Worm (Caenorhabditis elegans) whole organism, young adult: Measurements from ENCODE around the gene clec-246.
"Not testable (repeated sequence)": the region's sequence is repeated elsewhere in the genome, so short reads cannot be mapped to it uniquely, and the experiment has no call there.

Experiments
- F52B5.7 ChIP-seq: sonication (generic microtip); optimal IDR thresholded peaks from 2 replicates; lab custom pipeline; 2016; ENCODE audit warnings: mild to moderate bottlenecking, missing genetic modification characterization, missing compliant biosample characterization
- T07F8.4 ChIP-seq: sonication (generic microtip); optimal IDR thresholded peaks from 2 replicates; lab custom pipeline; 2016; ENCODE audit warnings: mild to moderate bottlenecking, missing genetic modification characterization, moderate library complexity, missing compliant biosample characterization
- Y56A3A.18 ChIP-seq: fragments of 200-800 bp; sonication (Bioruptor generic); IDR thresholded peaks from 2 replicates; pipeline ENCODE4 v1.3.6; 2022; ENCODE audit warnings: missing genetic modification reagents, missing genetic modification characterization, missing compliant biosample characterization
- Y79H2A.3 ChIP-seq: fragments of 200-800 bp; sonication (Bioruptor generic); conservative IDR thresholded peaks from 2 replicates; pipeline ENCODE4 v1.3.6; 2022; ENCODE audit warnings: missing genetic modification reagents, missing genetic modification characterization, missing compliant biosample characterization
- Y95B8A.8 ChIP-seq: fragments of 200-800 bp; sonication (Bioruptor generic); IDR thresholded peaks from 2 replicates; pipeline ENCODE4 v1.3.6; 2022; ENCODE audit warnings: missing genetic modification reagents, missing genetic modification characterization, missing compliant biosample characterization
- attf-5 ChIP-seq: fragments of 200-800 bp; sonication (Bioruptor generic); optimal IDR thresholded peaks from 2 replicates; lab custom pipeline; 2018; ENCODE audit warnings: mild to moderate bottlenecking, missing genetic modification characterization, missing compliant biosample characterization
- ccch-3 ChIP-seq: fragments of 200-800 bp; sonication (Bioruptor generic); optimal IDR thresholded peaks from 2 replicates; lab custom pipeline; 2018; ENCODE audit warnings: mild to moderate bottlenecking, missing genetic modification characterization, missing compliant biosample characterization
- mcd-1 ChIP-seq: fragments of 200-800 bp; sonication (Bioruptor generic); IDR thresholded peaks from 2 replicates; pipeline ENCODE4 v1.3.6; 2022; ENCODE audit warnings: missing genetic modification reagents, missing genetic modification characterization, missing compliant biosample characterization
- sea-2 ChIP-seq: fragments of 200-800 bp; sonication (Bioruptor generic); IDR thresholded peaks from 2 replicates; pipeline ENCODE4 v1.3.6; 2022; ENCODE audit warnings: missing genetic modification characterization, missing compliant biosample characterization
- tbp1 ChIP-seq: fragments of 200-800 bp; sonication (Bioruptor generic); optimal IDR thresholded peaks from 2 replicates; lab custom pipeline; 2018; ENCODE audit warnings: mild to moderate bottlenecking, missing genetic modification characterization, missing compliant biosample characterization
- tbx-9 ChIP-seq: sonication (generic microtip); optimal IDR thresholded peaks from 2 replicates; lab custom pipeline; 2016; ENCODE audit warnings: borderline replicate concordance, missing genetic modification characterization, inconsistent platforms, missing compliant biosample characterization
- unc-62 ChIP-seq: fragments of 150-350 bp; optimal IDR thresholded peaks from 2 replicates; lab custom pipeline; 2014; ENCODE audit warnings: missing biosample characterization, missing genetic modification reagents, missing genetic modification characterization
- zfh-2 ChIP-seq: fragments of 200-800 bp; sonication (Bioruptor generic); conservative IDR thresholded peaks from 2 replicates; pipeline ENCODE4 v1.3.6; 2022; ENCODE audit warnings: missing genetic modification reagents, missing genetic modification characterization, missing compliant biosample characterization

Gene clec-246

DNA sequence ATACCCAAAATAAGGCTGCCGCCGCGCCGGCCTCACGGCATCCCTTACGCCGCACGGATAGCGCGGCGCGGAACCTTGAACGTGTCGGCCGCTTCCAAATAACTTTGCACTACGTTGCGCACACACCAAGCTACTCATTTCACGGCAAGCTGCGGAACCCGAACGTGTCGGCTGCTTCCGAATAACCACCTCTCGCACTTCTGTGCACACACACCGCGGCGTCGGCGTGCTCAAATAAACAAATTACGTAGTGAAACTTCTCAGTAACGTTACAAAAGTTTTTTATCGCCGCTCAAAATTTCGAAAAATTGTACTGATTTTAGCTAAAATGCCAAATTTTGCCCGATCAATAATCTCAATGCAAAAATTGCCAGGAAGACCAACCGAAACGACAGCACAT lies 23.6 kb downstream of the clec-246 start:
- no peak for TF ChIP-seq mcd-1 (GFP tag; lab: Robert Waterston, UW)
- 0 out of 2 replicates have a peak, but pooled peaks have one; percentile 54 for TF ChIP-seq zfh-2 (GFP tag; lab: Robert Waterston, UW)

DNA sequence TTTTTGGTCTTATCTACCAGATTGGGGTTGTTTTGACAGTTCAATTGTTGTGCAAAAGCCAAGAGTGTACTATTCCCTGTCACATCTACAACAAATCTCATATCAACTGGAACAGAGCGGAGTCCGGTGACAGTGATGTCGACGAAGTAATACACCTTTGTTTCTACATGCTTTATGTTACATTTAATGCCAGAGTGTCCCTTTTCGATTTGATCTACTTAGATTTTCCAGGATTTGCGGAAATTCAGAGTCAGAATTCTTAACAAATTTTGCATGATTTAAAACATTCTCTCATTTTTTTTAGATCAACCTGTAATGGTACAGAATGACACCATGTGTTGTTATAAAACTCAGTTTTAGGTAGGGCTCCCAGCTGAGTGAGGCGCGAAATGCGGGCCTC lies 26.9 kb downstream of the clec-246 start, which contains the start of gene F16H6.8:
Gene F16H6.8 (minus strand): TSS at position 101 of the 400 bp plus-strand sequence.
- not testable (repeated sequence) for TF ChIP-seq sea-2 (GFP tag; lab: Robert Waterston, UW); attf-5 (GFP tag; lab: Kevin White, UChicago); tbp1 (GFP tag; lab: Kevin White, UChicago)

DNA sequence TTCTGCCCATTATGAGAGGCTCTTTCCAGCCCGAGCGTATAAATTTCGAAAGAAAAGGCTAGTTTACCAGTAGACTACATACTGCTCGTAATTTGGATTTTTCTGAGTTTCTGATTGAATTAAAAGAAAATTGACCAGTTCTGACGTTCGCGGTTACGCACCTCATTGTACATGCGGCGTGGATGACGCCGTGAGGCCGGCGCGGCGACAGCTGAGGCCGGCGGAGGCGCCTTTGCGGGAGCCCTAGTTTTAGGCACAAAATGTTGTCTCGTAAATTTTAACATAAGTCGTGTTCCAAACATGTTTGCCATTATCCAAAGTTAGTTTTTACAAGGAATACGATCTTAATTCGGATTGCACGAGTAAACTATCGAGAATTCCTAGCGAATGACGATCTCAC lies 27.5 kb downstream of the clec-246 start, which contains the start of gene F16H6.9:
Gene F16H6.9 (plus strand): TSS at position 301 of the 400 bp plus-strand sequence.
- TF ChIP-seq T07F8.4 (tag; lab: Kevin White, UChicago); Y79H2A.3 (GFP tag; lab: Robert Waterston, UW); unc-62 (GFP tag; lab: Kevin White, UChicago): not testable (repeated sequence)
- TF ChIP-seq, all 124 proteins: peak for 0; not testable (repeated sequence) for 124

DNA sequence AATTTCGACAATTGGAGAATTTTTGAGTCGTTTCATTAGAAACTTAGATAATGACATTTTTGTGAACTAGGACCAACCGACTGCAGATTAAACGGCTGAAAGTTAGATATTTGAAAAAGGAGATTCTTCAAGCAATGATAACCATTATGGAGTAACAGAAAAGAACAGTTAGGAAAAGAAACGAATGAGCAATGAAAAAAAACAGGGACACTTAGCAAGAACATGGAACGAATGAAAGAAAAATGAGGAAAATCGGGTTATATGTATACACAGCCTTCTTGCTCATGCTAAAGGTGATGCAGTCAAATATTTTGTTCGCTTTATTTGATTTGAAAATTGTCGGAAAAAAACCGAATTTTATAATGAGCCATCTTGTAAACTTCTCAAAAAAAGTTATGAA lies 35.1 kb downstream of the clec-246 start, which contains the start of gene F16H6.10:
Gene F16H6.10 (minus strand): TSS at position 101 of the 400 bp plus-strand sequence.
- TF ChIP-seq mcd-1 (GFP tag; lab: Robert Waterston, UW) = no peak
- TF ChIP-seq, all 124 proteins: peak for 0

DNA sequence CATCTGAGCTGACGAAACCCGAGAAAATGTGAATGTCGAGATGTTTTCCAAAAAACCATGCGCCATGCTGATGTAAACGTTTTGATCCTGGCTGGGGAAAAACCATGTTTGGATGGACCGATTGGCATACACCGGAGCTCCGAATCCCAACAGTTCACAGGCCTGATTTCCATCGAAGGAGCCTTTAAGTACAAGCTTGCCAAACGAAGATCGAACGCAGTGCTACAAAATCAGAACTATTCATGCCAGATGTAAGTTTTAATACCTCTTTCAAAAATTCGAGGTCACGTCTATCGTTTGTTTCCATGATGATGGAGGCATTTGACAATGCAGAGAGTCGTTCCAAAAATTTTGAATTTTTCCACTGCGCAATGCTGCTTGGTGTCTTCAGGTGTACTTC lies 46.5 kb downstream of the clec-246 start:
- TF ChIP-seq ccch-3 (no peak), tbx-9 (tag; lab: Kevin White, UChicago) (no peak)

DNA sequence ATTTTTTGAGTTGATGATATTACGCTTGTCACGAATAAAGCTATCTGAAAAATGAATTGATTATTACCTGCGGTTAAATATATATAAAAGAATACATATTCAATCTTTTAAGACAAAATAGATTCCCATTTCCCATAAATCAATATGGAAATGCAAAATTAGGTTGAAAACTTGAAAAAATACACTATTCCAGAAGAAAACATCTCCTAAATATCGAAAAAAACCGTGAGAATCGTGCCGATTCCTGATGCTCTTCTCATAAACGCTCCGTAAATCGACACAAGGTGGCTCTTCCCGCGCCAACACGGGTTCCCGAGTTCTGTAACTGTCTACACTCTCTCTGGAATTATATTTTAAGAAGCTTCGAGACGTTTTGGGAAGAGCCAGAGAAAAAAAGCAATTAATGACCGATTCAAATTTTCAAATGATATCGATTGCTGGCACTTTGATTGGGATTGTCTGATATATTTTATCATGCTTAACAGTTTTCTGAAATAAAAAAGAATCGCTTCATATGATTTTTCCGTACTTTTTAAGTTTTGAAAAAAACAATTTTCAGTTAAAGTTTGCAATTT lies 47.5 kb downstream of the clec-246 start, which contains the start of gene R10E8.3:
Gene R10E8.3 (minus strand): TSS at position 51 of the 575 bp plus-strand sequence.
- TF ChIP-seq Y56A3A.18 (GFP tag; lab: Robert Waterston, UW) = no peak
- no peak for TF ChIP-seq Y95B8A.8 (GFP tag; lab: Robert Waterston, UW)
- TF ChIP-seq F52B5.7 (tag; lab: Kevin White, UChicago) = no peak
